Fruit fly (Drosophila melanogaster) Kc167 (cell line): ENCODE data around the gene CG32971.

Experiments
- Myc ChIP-seq: fragments of >200 bp; optimal IDR thresholded peaks from 2 replicates; lab custom pipeline; 2017; ENCODE audit warnings: missing external identifiers
- Sin3A ChIP-seq: fragments of >200 bp; optimal IDR thresholded peaks from 2 replicates; lab custom pipeline; 2018; ENCODE audit warnings: missing external identifiers
- h ChIP-seq: fragments of >200 bp; optimal IDR thresholded peaks from 3 replicates; lab custom pipeline; 2018; ENCODE audit warnings: missing external identifiers
- insv ChIP-seq: fragments of >200 bp; optimal IDR thresholded peaks from 3 replicates; lab custom pipeline; 2018; ENCODE audit warnings: missing external identifiers
- psq ChIP-seq: fragments of >200 bp; optimal IDR thresholded peaks from 2 replicates; lab custom pipeline; 2017; ENCODE audit warnings: missing external identifiers
- ttk ChIP-seq: sonication (Bioruptor generic); optimal IDR thresholded peaks from 2 replicates; lab custom pipeline; 2017; ENCODE audit warnings: missing external identifiers

- TF ChIP-seq insv (no peak), ttk (no peak), Myc (lab: Kevin White, UChicago) (no peak), psq (lab: Kevin White, UChicago) (no peak), Sin3A (lab: Kevin White, UChicago) (no peak), h (no peak)
Measured at dm6 chr2L:14236132-14236531, 38.5 kb upstream of the CG32971 start.
